Fruit fly (Drosophila melanogaster) whole organism, embryonic: Measurements from ENCODE around the gene Fbw5.

Experiments used
- CG10209 ChIP-seq: fragments of 200-800 bp; sonication (Bioruptor generic); optimal IDR thresholded peaks from 3 replicates; lab custom pipeline; 2017; ENCODE audit warnings: missing biosample characterization, mild to moderate bottlenecking, missing genetic modification characterization, missing genetic modification reagents
- CG11247 ChIP-seq: fragments of 200-800 bp; sonication (Bioruptor generic); IDR thresholded peaks from 2 replicates; pipeline ENCODE4 v1.3.6; 2022; ENCODE audit warnings: missing biosample characterization, missing genetic modification characterization
- CG11398 ChIP-seq: fragments of 200-800 bp; sonication (Bioruptor generic); optimal IDR thresholded peaks from 2 replicates; lab custom pipeline; 2016; ENCODE audit warnings: missing biosample characterization, missing genetic modification characterization
- CG12236 ChIP-seq: fragments of 200-800 bp; sonication (Bioruptor generic); optimal IDR thresholded peaks from 2 replicates; lab custom pipeline; 2016; ENCODE audit warnings: missing biosample characterization, missing genetic modification characterization
- CG1233 ChIP-seq: fragments of 200-800 bp; sonication (Bioruptor generic); optimal IDR thresholded peaks from 4 replicates; lab custom pipeline; 2018; ENCODE audit warnings: missing biosample characterization, mild to moderate bottlenecking, missing genetic modification characterization
- CG13624 ChIP-seq: fragments of 200-800 bp; sonication (Bioruptor generic); optimal IDR thresholded peaks from 2 replicates; lab custom pipeline; 2016; ENCODE audit warnings: missing biosample characterization, missing genetic modification characterization
- CG14860 ChIP-seq: fragments of 200-800 bp; sonication (Bioruptor generic); IDR thresholded peaks from 3 replicates; pipeline ENCODE4 v1.3.6; 2022; ENCODE audit warnings: missing biosample characterization, missing genetic modification characterization; ENCODE audit not compliant: partially characterized antibody
- CG15601 ChIP-seq: fragments of 200-800 bp; sonication (Bioruptor generic); optimal IDR thresholded peaks from 3 replicates; lab custom pipeline; 2019; ENCODE audit warnings: missing biosample characterization, mild to moderate bottlenecking, missing genetic modification characterization, moderate library complexity
- CG16779 ChIP-seq: fragments of 200-800 bp; sonication (Bioruptor generic); IDR thresholded peaks from 2 replicates; pipeline ENCODE4 v1.3.6; 2022; ENCODE audit warnings: missing biosample characterization, missing genetic modification characterization
- CG16813 ChIP-seq: fragments of 200-800 bp; sonication (Bioruptor generic); IDR thresholded peaks from 3 replicates; pipeline ENCODE4 v1.3.6; 2022; ENCODE audit warnings: missing biosample characterization, missing genetic modification characterization; ENCODE audit not compliant: partially characterized antibody
- CG18599 ChIP-seq: fragments of 200-800 bp; sonication (Bioruptor generic); optimal IDR thresholded peaks from 3 replicates; lab custom pipeline; 2017; ENCODE audit warnings: missing biosample characterization, missing genetic modification characterization, mild to moderate bottlenecking, moderate library complexity, missing genetic modification reagents
- CG2712 ChIP-seq: fragments of 200-800 bp; optimal IDR thresholded peaks from 3 replicates; lab custom pipeline; 2019; ENCODE audit warnings: missing biosample characterization, mild to moderate bottlenecking, missing genetic modification characterization, moderate library complexity
- CG2875 ChIP-seq: fragments of 200-800 bp; sonication (Bioruptor generic); optimal IDR thresholded peaks from 2 replicates; lab custom pipeline; 2017; ENCODE audit warnings: missing biosample characterization, mild to moderate bottlenecking, missing genetic modification characterization, missing genetic modification reagents
- CG3163 ChIP-seq: fragments of 200-800 bp; sonication (Bioruptor generic); optimal IDR thresholded peaks from 3 replicates; lab custom pipeline; 2016; ENCODE audit warnings: missing biosample characterization, missing genetic modification characterization
- CG32532 ChIP-seq: fragments of 200-800 bp; sonication (Bioruptor generic); IDR thresholded peaks from 2 replicates; pipeline ENCODE4 v1.3.6; 2022; ENCODE audit warnings: missing biosample characterization, missing genetic modification characterization
- CG6765 ChIP-seq: fragments of 200-800 bp; sonication (Bioruptor generic); optimal IDR thresholded peaks from 3 replicates; lab custom pipeline; 2017; ENCODE audit warnings: missing biosample characterization, mild to moderate bottlenecking, missing genetic modification characterization
- CG7357 ChIP-seq: fragments of 200-800 bp; sonication (Bioruptor generic); IDR thresholded peaks from 3 replicates; pipeline ENCODE4 v1.3.6; 2022; ENCODE audit warnings: missing biosample characterization, missing genetic modification characterization
- CG7839 ChIP-seq: fragments of 200-800 bp; sonication (Bioruptor generic); optimal IDR thresholded peaks from 3 replicates; lab custom pipeline; 2018; ENCODE audit warnings: missing biosample characterization, mild to moderate bottlenecking, missing genetic modification characterization, moderate library complexity
- CG7987 ChIP-seq: fragments of 200-800 bp; sonication (Bioruptor generic); optimal IDR thresholded peaks from 2 replicates; lab custom pipeline; 2018; ENCODE audit warnings: missing biosample characterization, mild to moderate bottlenecking, missing genetic modification characterization, moderate library complexity
- CG8281 ChIP-seq: fragments of 200-800 bp; sonication (Bioruptor generic); optimal IDR thresholded peaks from 2 replicates; lab custom pipeline; 2018; ENCODE audit warnings: missing biosample characterization, mild to moderate bottlenecking, missing genetic modification characterization, moderate library complexity
- D19B ChIP-seq: fragments of 200-800 bp; sonication (Bioruptor generic); optimal IDR thresholded peaks from 2 replicates; lab custom pipeline; 2017; ENCODE audit warnings: missing biosample characterization, mild to moderate bottlenecking, missing genetic modification characterization
- Dip3 ChIP-seq: fragments of 200-800 bp; sonication (Bioruptor generic); optimal IDR thresholded peaks from 3 replicates; lab custom pipeline; 2016; ENCODE audit warnings: missing biosample characterization, missing genetic modification characterization
- Drgx ChIP-seq: fragments of 200-800 bp; sonication (Bioruptor generic); IDR thresholded peaks from 2 replicates; pipeline ENCODE4 v1.3.6; 2022; ENCODE audit warnings: missing biosample characterization, missing genetic modification characterization
- Ets65A ChIP-seq: fragments of 200-800 bp; sonication (Bioruptor generic); peaks from one replicate; lab custom pipeline; 2016; ENCODE audit warnings: missing biosample characterization, missing genetic modification characterization
- HLHmδ ChIP-seq: fragments of 200-800 bp; sonication (Bioruptor generic); optimal IDR thresholded peaks from 2 replicates; lab custom pipeline; 2018; ENCODE audit warnings: missing biosample characterization, mild to moderate bottlenecking, missing genetic modification characterization, moderate library complexity
- Hey ChIP-seq: fragments of 200-800 bp; sonication (Bioruptor generic); optimal IDR thresholded peaks from 3 replicates; lab custom pipeline; 2018; ENCODE audit warnings: missing biosample characterization, mild to moderate bottlenecking, missing genetic modification characterization
- Hsf ChIP-seq: fragments of 200-800 bp; sonication (Bioruptor generic); optimal IDR thresholded peaks from 3 replicates; lab custom pipeline; 2016; ENCODE audit warnings: missing biosample characterization, missing genetic modification characterization
- Kr ChIP-seq: fragments of 200-800 bp; sonication (Bioruptor generic); optimal IDR thresholded peaks from 2 replicates; lab custom pipeline; 2017; ENCODE audit warnings: missing biosample characterization, mild to moderate bottlenecking, missing genetic modification characterization
- MESR4 ChIP-seq: fragments of 200-800 bp; sonication (Bioruptor generic); optimal IDR thresholded peaks from 2 replicates; lab custom pipeline; 2018; ENCODE audit warnings: missing biosample characterization, mild to moderate bottlenecking, missing genetic modification characterization, moderate library complexity
- Mrtf ChIP-seq: fragments of 200-800 bp; sonication (Bioruptor generic); IDR thresholded peaks from 3 replicates; pipeline ENCODE4 v1.3.6; 2022; ENCODE audit warnings: missing biosample characterization, missing genetic modification characterization
- Opbp ChIP-seq: fragments of 200-800 bp; sonication (Bioruptor generic); IDR thresholded peaks from 3 replicates; pipeline ENCODE4 v1.3.6; 2022; ENCODE audit warnings: missing biosample characterization, missing genetic modification characterization; ENCODE audit not compliant: partially characterized antibody
- Six4 ChIP-seq: fragments of 200-800 bp; sonication (Bioruptor generic); optimal IDR thresholded peaks from 2 replicates; lab custom pipeline; 2016; ENCODE audit warnings: missing biosample characterization, missing genetic modification characterization
- dm ChIP-seq: fragments of 200-800 bp; sonication (Bioruptor generic); optimal IDR thresholded peaks from 3 replicates; lab custom pipeline; 2016; ENCODE audit warnings: missing biosample characterization, missing genetic modification characterization
- emc ChIP-seq: fragments of 200-800 bp; sonication (Bioruptor generic); optimal IDR thresholded peaks from 2 replicates; lab custom pipeline; 2016; ENCODE audit warnings: missing biosample characterization, missing genetic modification characterization
- eve ChIP-seq, 2 experiments: fragments of >200 bp; optimal IDR thresholded peaks; 2 replicates each; lab custom pipeline; 2017; ENCODE audit warnings: missing biosample characterization in 2 of 2, missing genetic modification characterization in 2 of 2
- fd64A ChIP-seq: fragments of 200-800 bp; sonication (Bioruptor generic); optimal IDR thresholded peaks from 3 replicates; lab custom pipeline; 2018; ENCODE audit warnings: missing biosample characterization, mild to moderate bottlenecking, missing genetic modification characterization
- h ChIP-seq: fragments of >200 bp; optimal IDR thresholded peaks from 2 replicates; lab custom pipeline; 2017
- inv ChIP-seq: fragments of 200-800 bp; sonication (Bioruptor generic); IDR thresholded peaks from 2 replicates; pipeline ENCODE4 v1.3.6; 2022; ENCODE audit warnings: missing biosample characterization, missing genetic modification characterization; ENCODE audit not compliant: partially characterized antibody
- jumu ChIP-seq: fragments of 200-800 bp; sonication (Bioruptor generic); optimal IDR thresholded peaks from 3 replicates; lab custom pipeline; 2016; ENCODE audit warnings: missing biosample characterization, missing genetic modification characterization
- lab ChIP-seq: fragments of 200-800 bp; sonication (Bioruptor generic); optimal IDR thresholded peaks from 3 replicates; lab custom pipeline; 2017; ENCODE audit warnings: missing biosample characterization, missing genetic modification characterization, mild to moderate bottlenecking, moderate library complexity, missing genetic modification reagents
- lmd ChIP-seq: fragments of 200-800 bp; sonication (Bioruptor generic); IDR thresholded peaks from 2 replicates; pipeline ENCODE4 v1.3.6; 2022; ENCODE audit warnings: missing biosample characterization, missing genetic modification characterization
- pan ChIP-seq, 4 experiments: fragments of >200 bp in 3 of 4; fragments of 200-800 bp in 1 of 4; sonication (Bioruptor generic) in 1 of 4; optimal IDR thresholded peaks in 3 of 4; IDR thresholded peaks in 1 of 4; 2 replicates each; pipeline versions ENCODE4 v1.3.6 to Lab custom; 2017 to 2022; ENCODE audit warnings: missing biosample characterization in 2 of 4, missing genetic modification characterization in 2 of 4, mixed read lengths in 1 of 4
- peb ChIP-seq: fragments of 200-800 bp; sonication (Bioruptor generic); IDR thresholded peaks from 2 replicates; pipeline ENCODE4 v1.3.6; 2022; ENCODE audit warnings: missing biosample characterization, missing genetic modification characterization
- pnt ChIP-seq: fragments of 200-800 bp; sonication (Bioruptor generic); optimal IDR thresholded peaks from 3 replicates; lab custom pipeline; 2016; ENCODE audit warnings: missing biosample characterization, missing genetic modification characterization
- sd ChIP-seq: fragments of 200-800 bp; sonication (Bioruptor generic); optimal IDR thresholded peaks from 3 replicates; lab custom pipeline; 2018; ENCODE audit warnings: missing biosample characterization, mild to moderate bottlenecking, missing genetic modification characterization, moderate library complexity
- sisA ChIP-seq: fragments of 200-800 bp; sonication (Bioruptor generic); IDR thresholded peaks from 2 replicates; pipeline ENCODE4 v1.3.6; 2022; ENCODE audit warnings: missing biosample characterization, missing genetic modification characterization
- trh ChIP-seq: fragments of 200-800 bp; sonication (Bioruptor generic); optimal IDR thresholded peaks from 2 replicates; lab custom pipeline; 2016; ENCODE audit warnings: missing biosample characterization, missing genetic modification characterization
- ttk ChIP-seq: fragments of 200-800 bp; sonication (Bioruptor generic); IDR thresholded peaks from 2 replicates; pipeline ENCODE4 v2.1.2; 2022; ENCODE audit warnings: missing biosample characterization, missing genetic modification characterization
- unc-4 ChIP-seq: fragments of 200-800 bp; sonication (Bioruptor generic); IDR thresholded peaks from 2 replicates; pipeline ENCODE4 v1.3.6; 2022; ENCODE audit warnings: missing biosample characterization, missing genetic modification characterization; ENCODE audit not compliant: partially characterized antibody
- wek ChIP-seq: fragments of 200-800 bp; sonication (Bioruptor generic); optimal IDR thresholded peaks from 3 replicates; lab custom pipeline; 2018; ENCODE audit warnings: missing biosample characterization, mild to moderate bottlenecking, missing genetic modification characterization, moderate library complexity

The Fbw5 gene

dm6 chr2L:6051212-6051621 is 14.5 kb downstream of the Fbw5 start (continued):
- TF ChIP-seq CG10209 (GFP tag; lab: Kevin White, UChicago) (peak; percentile 94), Hsf (GFP tag; lab: Kevin White, UChicago) (peak; percentile 94), MESR4 (GFP tag; lab: Kevin White, UChicago) (peak; percentile 46), Drgx (GFP tag; lab: Robert Waterston, UW) (peak; percentile 96), wek (GFP tag; lab: Kevin White, UChicago) (peak; percentile 91), CG6765 (GFP tag; lab: Kevin White, UChicago) (peak; percentile 96), CG7357 (GFP tag; lab: Robert Waterston, UW) (0 out of 3 replicates have a peak, but pooled peaks have one; percentile 76), Hey (tag; lab: Kevin White, UChicago) (peak; percentile 85), D19B (GFP tag; lab: Kevin White, UChicago) (peak; percentile 84), CG14860 (GFP tag; lab: Robert Waterston, UW) (no peak), peb (GFP tag; lab: Robert Waterston, UW) (peak; percentile 86), CG3163 (GFP tag; lab: Kevin White, UChicago) (peak; percentile 81), fd64A (peak; percentile 96), HLHmδ (GFP tag; lab: Kevin White, UChicago) (no peak), CG32532 (GFP tag; lab: Robert Waterston, UW) (peak; percentile 95), sd (tag; lab: Kevin White, UChicago) (no peak), sisA (GFP tag; lab: Robert Waterston, UW) (peak; percentile 76), CG16813 (GFP tag; lab: Robert Waterston, UW) (no peak), CG13624 (GFP tag; lab: Kevin White, UChicago) (peak; percentile 96), Mrtf (GFP tag; lab: Robert Waterston, UW) (peak; percentile 94), CG11247 (GFP tag; lab: Robert Waterston, UW) (peak; percentile 94), Kr (GFP tag; lab: Kevin White, UChicago) (peak; percentile 27), eve (GFP tag; optimal IDR thresholded peaks at IDR 0.05; lab: Kevin White, UChicago) (no peak), CG1233 (GFP tag; lab: Kevin White, UChicago) (peak; percentile 96), CG12236 (GFP tag; lab: Kevin White, UChicago) (peak; percentile 92), ttk (GFP tag; lab: Robert Waterston, UW) (peak; percentile 92), dm (GFP tag; lab: Kevin White, UChicago) (peak; percentile 85), Ets65A (GFP tag; lab: Kevin White, UChicago) (peak; percentile 99), CG11398 (GFP tag; lab: Kevin White, UChicago) (peak; percentile 95), CG8281 (peak; percentile 83), CG18599 (GFP tag; lab: Kevin White, UChicago) (peak; percentile 99), h (no peak), CG7839 (tag; lab: Kevin White, UChicago) (peak; percentile 96), Opbp (GFP tag; lab: Robert Waterston, UW) (no peak), CG16779 (GFP tag; lab: Robert Waterston, UW) (peak; percentile 69; the same call in 1 of the 2 replicates), CG15601 (tag; lab: Kevin White, UChicago) (peak; percentile 94), pan (optimal IDR thresholded peaks at IDR 0.05; lab: Kevin White, UChicago) (no peak), pan (GFP tag; optimal IDR thresholded peaks at IDR 0.05 in 1 of 2, IDR thresholded peaks at IDR 0.05 in 1 of 2) (peak in 1 of 2 experiments; percentile 94)

- TF ChIP-seq lab (GFP tag; lab: Kevin White, UChicago) (no peak), unc-4 (GFP tag; lab: Robert Waterston, UW) (peak; percentile 99), CG15601 (tag; lab: Kevin White, UChicago) (peak; percentile 11), CG2875 (no peak), CG2712 (tag; lab: Kevin White, UChicago) (peak; percentile 36), Six4 (no peak), jumu (GFP tag; lab: Kevin White, UChicago) (no peak), Opbp (GFP tag; lab: Robert Waterston, UW) (peak; percentile 99), sd (tag; lab: Kevin White, UChicago) (no peak), pnt (no peak), emc (GFP tag; lab: Kevin White, UChicago) (no peak), Dip3 (GFP tag; lab: Kevin White, UChicago) (no peak), inv (GFP tag; lab: Robert Waterston, UW) (peak; percentile 98), CG7987 (GFP tag; lab: Kevin White, UChicago) (no peak), trh (GFP tag; lab: Kevin White, UChicago) (no peak), lmd (GFP tag; lab: Robert Waterston, UW) (no peak), CG11398 (GFP tag; lab: Kevin White, UChicago) (no peak)
Measured at dm6 chr2L:6050575-6050974, 15.2 kb downstream of the Fbw5 start, which contains the start of gene CG9135. TSS of gene CG9135 (plus strand) at chr2L:6050800.
